Fruit fly (Drosophila melanogaster) Kc167 (cell line): ENCODE data around the gene CG12253.

Source experiments
- Myc ChIP-seq: fragments of >200 bp; optimal IDR thresholded peaks from 2 replicates; lab custom pipeline; 2017; ENCODE audit warnings: missing external identifiers
- Sin3A ChIP-seq: fragments of >200 bp; optimal IDR thresholded peaks from 2 replicates; lab custom pipeline; 2018; ENCODE audit warnings: missing external identifiers
- h ChIP-seq: fragments of >200 bp; optimal IDR thresholded peaks from 3 replicates; lab custom pipeline; 2018; ENCODE audit warnings: missing external identifiers
- insv ChIP-seq: fragments of >200 bp; optimal IDR thresholded peaks from 3 replicates; lab custom pipeline; 2018; ENCODE audit warnings: missing external identifiers
- psq ChIP-seq: fragments of >200 bp; optimal IDR thresholded peaks from 2 replicates; lab custom pipeline; 2017; ENCODE audit warnings: missing external identifiers
- ttk ChIP-seq: sonication (Bioruptor generic); optimal IDR thresholded peaks from 2 replicates; lab custom pipeline; 2017; ENCODE audit warnings: missing external identifiers

Gene CG12253

DNA sequence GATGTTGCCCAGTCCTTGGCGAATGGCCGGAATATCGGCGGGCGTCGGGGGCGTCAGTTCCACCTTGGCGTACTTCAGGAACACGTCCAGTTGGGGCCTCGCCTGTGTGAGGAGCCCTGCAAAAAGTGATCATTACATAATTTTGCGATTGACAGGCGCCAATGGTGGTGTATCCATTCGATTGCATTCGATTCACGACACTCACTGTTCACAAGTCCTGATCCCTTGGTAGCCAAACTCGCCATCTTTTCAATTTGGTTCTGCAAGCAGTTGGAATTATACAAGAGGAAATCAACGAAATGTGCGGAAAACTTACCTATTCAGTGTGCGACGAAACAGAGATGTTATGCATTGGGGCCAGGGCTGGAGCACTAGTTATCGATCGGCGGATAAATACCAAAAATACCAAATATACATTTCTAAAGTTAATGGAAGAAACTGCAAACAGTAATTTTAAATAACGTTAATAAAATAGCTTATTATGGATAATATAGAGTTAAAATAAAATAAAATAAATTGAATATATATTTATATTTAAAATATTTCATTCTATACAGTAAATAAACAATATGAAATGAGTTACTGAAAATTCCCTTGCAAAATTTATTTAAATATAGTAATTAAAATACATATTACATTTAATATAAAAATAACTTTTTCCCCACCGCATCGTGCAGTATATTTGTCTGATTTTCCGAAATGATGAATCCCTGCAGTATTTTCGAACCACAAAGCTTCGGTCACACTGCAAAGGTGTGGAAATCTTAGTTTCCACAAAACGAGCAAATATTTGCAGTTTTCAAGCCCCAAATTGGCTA lies 11.4 kb upstream of the CG12253 start, which contains the start of the genes ATPsynG and SCAR:
Gene ATPsynG (minus strand): TSS at position 354 of the 818 bp plus-strand sequence.
Gene SCAR (plus strand): TSS at position 727 of the 818 bp plus-strand sequence.
- TF ChIP-seq h (no peak), insv (lab: Kevin White, UChicago) (no peak), psq (lab: Kevin White, UChicago) (no peak), Sin3A (lab: Kevin White, UChicago) (no peak), ttk (no peak), Myc (no peak)

DNA sequence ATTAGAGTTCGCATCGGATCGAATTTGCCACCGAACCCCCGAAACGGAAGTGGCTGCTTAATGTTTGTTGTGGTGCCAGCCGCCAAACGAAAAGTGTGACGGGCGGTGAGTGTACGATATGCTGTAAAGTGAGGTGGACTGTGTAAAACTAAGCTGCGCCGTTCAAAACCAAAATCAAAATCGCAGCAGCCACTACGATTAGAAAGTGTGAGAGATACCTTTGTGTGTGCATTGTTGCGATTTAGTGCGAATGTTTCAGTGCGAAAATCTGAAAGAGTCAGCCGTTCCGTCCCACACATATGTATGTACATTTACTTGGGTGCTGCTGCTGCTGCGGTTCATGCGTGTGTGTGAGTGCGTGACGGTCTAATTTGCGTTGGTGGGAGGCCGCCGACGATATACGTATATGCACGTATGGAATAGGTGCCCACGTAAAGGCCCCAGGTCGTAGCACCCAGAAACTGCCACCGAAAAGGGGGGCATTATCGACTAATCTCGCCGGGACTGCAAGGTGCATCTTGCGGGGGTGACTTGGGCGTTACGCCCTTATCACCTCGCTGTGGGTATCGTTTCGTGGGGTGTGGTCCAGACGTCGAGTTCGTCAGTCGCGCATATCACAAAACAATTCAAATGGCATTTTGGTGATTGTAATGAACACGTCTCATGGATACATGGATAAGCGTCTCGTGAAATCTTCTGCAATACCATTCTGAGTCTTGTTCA lies 10.6 kb upstream of the CG12253 start:
- TF ChIP-seq h: no peak
- no peak for TF ChIP-seq psq (lab: Kevin White, UChicago)
- no peak for TF ChIP-seq insv (lab: Kevin White, UChicago)
- TF ChIP-seq Sin3A (lab: Kevin White, UChicago): no peak
- no peak for TF ChIP-seq ttk
- TF ChIP-seq Myc: no peak

dm6 chr2L:10986138-10986537 lies 1.5 kb upstream of the CG12253 start:
- TF ChIP-seq psq (lab: Kevin White, UChicago): no peak
- no peak for TF ChIP-seq ttk
- no peak for TF ChIP-seq Sin3A (lab: Kevin White, UChicago)
- TF ChIP-seq Myc: no peak
- TF ChIP-seq insv (lab: Kevin White, UChicago): no peak

DNA sequence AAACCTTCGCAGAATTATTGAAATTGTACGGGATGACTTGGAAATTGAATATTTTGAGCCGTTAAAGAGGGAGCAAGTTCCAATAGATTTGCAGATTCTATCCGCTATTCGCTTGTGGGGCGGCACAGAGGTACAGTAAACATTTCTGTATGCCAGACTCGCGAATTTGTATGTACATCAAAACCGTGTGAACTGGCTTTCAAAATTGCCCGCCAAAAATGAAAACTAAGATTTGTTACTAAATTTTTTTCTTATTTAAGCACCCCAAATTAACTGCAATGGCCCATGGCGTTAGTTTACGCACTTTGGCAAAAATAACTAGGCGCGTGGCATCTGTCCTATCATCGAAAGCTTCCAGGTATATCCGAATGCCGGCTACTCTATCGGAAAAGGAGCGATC lies 420 bp downstream of the CG12253 start:
- TF ChIP-seq psq (lab: Kevin White, UChicago) (no peak), Myc (no peak), insv (lab: Kevin White, UChicago) (no peak), ttk (no peak), h (no peak), Sin3A (lab: Kevin White, UChicago) (no peak)

dm6 chr2L:10989162-10989561 lies 1.6 kb downstream of the CG12253 start, which contains the start of gene TTLL4A:
TSS of gene TTLL4A (plus strand) at chr2L:10989401.
- TF ChIP-seq psq (lab: Kevin White, UChicago) (no peak), insv (lab: Kevin White, UChicago) (no peak), Sin3A (lab: Kevin White, UChicago) (no peak), ttk (no peak), Myc (no peak), h (no peak)

- TF ChIP-seq psq (lab: Kevin White, UChicago): no peak
- no peak for TF ChIP-seq ttk
- TF ChIP-seq insv (lab: Kevin White, UChicago): no peak
- TF ChIP-seq Sin3A (lab: Kevin White, UChicago): no peak
- TF ChIP-seq Myc: no peak
Observed at dm6 chr2L:11001376-11002122, 13.9 kb downstream of the CG12253 start, which contains the start of the genes aub and lectin-33A. TSS of gene aub (minus strand) at chr2L:11001476. TSS of gene lectin-33A (plus strand) at chr2L:11002072.

dm6 chr2L:11003925-11004673 lies 16.5 kb downstream of the CG12253 start, which contains the start of gene RpL9:
TSS of gene RpL9 (minus strand) at chr2L:11004189.
- TF ChIP-seq h (no peak), Sin3A (lab: Kevin White, UChicago) (no peak), Myc (no peak), ttk (no peak), psq (lab: Kevin White, UChicago) (no peak), insv (lab: Kevin White, UChicago) (no peak)

DNA sequence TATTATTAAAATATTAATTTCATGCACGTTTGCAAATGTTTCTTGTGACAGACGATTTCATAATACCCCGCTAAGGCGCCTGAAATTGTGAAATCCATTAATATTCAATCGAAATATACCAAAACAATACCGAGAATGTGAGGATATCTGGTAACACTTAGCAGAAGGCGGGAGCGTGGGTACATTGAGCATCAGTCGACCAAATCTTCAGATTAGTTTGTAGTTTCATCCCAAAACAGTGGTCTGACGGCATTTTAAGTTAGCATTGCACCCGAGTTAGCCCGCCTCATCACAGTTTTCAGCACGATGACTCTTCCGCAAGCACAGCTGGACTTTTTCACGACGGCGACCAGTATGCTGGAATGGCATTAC lies 17.1 kb downstream of the CG12253 start, which contains the start of gene Nup154:
Gene Nup154 (plus strand): TSS at position 147 of the 372 bp plus-strand sequence.
- TF ChIP-seq Sin3A (lab: Kevin White, UChicago): no peak
- no peak for TF ChIP-seq h
- TF ChIP-seq insv (lab: Kevin White, UChicago): no peak
- TF ChIP-seq Myc: no peak
- TF ChIP-seq psq (lab: Kevin White, UChicago): no peak
- TF ChIP-seq ttk: no peak

DNA sequence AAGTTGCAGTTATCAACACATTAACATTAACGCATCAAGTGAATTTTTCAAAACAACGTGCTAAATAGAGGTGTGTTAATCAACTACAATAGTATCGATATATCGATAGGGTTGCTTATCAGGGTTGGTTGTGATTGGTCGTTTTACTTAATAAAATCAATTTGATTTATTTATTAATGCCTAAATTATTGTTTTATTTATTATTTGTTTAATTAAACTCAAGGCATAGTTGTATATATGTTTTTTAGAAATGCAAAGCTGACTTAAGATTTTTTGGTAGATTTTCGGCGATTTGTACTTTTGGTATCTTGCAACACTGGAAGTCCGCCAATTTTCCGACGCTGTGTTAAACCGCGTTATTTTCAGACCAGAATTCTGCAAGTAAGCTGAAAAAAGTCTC lies 23.4 kb downstream of the CG12253 start, which contains the start of the genes Art8 and dUTPase:
Gene Art8 (minus strand): TSS at position 88 of the 400 bp plus-strand sequence.
Gene dUTPase (plus strand): TSS at position 314 of the 400 bp plus-strand sequence.
- no peak for TF ChIP-seq h
- no peak for TF ChIP-seq psq (lab: Kevin White, UChicago)
- TF ChIP-seq Myc: no peak
- no peak for TF ChIP-seq insv (lab: Kevin White, UChicago)
- no peak for TF ChIP-seq Sin3A (lab: Kevin White, UChicago)
- TF ChIP-seq ttk: no peak

DNA sequence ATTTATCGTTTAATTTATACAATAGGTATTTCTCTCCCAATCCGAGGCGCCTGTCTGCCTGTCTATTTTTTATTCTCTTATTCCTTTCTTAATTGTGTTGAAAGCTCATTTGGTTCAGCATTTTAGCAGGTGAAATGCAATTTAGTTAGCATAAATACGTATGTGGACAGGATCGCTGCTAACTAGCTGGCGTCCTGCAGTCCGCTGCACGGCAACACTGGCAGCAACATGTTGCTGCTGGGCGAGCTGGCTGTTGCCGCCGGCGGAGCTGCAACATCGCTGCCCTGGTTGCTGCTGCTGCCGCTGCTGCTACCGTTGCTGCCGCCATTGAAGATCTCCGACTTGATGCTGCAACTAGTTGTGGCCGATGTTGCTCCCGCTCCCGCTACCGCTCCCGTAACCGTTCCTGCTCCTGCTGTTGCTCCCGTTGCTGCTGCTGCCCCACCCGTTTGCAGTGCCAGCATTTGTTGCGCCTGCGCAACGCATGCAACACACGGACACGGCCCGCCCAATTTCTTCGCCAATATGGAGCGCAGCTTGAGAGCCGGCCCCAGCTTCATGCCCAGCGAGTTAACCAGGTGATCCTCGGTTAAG lies 26.5 kb downstream of the CG12253 start:
- TF ChIP-seq h: no peak
- no peak for TF ChIP-seq Myc

DNA sequence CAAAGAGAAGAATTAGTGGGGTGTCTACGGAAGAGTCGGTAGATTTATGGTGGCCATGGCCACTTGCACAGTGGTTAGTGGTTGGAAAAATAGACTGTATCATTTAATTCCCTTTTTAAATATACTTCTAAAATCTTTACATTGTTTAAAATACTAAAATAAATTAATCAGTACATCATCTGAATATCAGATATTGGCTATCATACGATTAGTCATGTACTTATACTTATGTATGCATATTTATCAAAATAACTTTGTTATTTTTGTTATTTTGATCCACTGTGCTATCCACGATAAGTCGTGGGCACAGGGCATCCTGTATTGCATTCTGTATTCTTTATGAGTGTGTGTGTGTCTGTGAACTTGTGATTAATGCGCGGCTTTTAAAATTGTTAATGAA lies 27.1 kb downstream of the CG12253 start:
- TF ChIP-seq insv (lab: Kevin White, UChicago) (no peak), ttk (no peak)
